Worm (Caenorhabditis elegans): ENCODE measurements around the gene Y67D2.5.

The Y67D2.5 gene

DNA sequence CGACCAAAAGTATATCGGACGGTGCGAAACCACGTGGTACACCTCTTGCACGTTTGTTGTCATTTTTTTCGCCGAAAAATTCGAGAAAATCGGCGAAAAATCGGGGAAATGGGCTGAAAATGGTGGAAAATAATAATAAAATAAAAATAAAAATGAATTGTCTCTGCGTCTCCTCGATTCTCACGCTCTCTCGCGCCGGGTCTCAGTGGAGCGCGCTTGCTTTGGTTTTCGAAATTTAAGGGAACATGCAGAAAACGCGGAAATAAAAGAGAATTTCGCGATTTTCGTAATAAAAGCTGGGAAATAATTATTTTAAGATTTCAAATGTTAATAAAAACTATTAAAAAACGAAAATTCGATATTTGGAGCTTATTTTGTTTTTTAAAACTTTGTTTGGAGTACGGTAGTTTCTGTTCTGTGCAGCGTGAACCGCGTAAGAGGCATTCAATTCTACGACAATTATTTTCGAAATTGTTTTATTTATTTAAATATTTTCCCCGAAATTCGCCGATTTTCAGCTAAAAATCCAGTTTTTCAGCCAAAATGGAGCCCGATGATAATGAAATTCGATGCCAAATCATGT, 44.1 kb downstream of the Y67D2.5 start, which contains the start of the genes ave-1 and M01G5.1:
Gene ave-1, minus strand, starts transcription at position 113 of the 583 bp plus-strand sequence.
Gene M01G5.1, plus strand, starts transcription at position 539 of the 583 bp plus-strand sequence.
- TF ChIP-seq elt-2 (tag; optimal IDR thresholded peaks at IDR 0.05) (no peak), ceh-82 (tag; optimal IDR thresholded peaks at IDR 0.05) (no peak), mdl-1 (tag; optimal IDR thresholded peaks at IDR 0.05) (no peak), nfya-1 (tag; optimal IDR thresholded peaks at IDR 0.05; ENCODE audit: insufficient read depth) (peak; percentile 49), elt-1 (tag; optimal IDR thresholded peaks at IDR 0.05) (no peak), ceh-9 (tag; optimal IDR thresholded peaks at IDR 0.05) (no peak), mml-1 (tag; optimal IDR thresholded peaks at IDR 0.05) (no peak), sea-2 (GFP tag; optimal IDR thresholded peaks at IDR 0.05) (no peak), skn-1 (tag; optimal IDR thresholded peaks at IDR 0.05) (no peak), ztf-11 (tag; optimal IDR thresholded peaks at IDR 0.05) (no peak), nhr-237 (tag; optimal IDR thresholded peaks at IDR 0.05) (no peak), R02D3.7 (tag; optimal IDR thresholded peaks at IDR 0.05) (no peak), hmg-11 (tag; optimal IDR thresholded peaks at IDR 0.05) (peak; percentile 69), ceh-28 (tag; optimal IDR thresholded peaks at IDR 0.05) (no peak), nhr-23 (tag; optimal IDR thresholded peaks at IDR 0.05) (peak; percentile 18), nhr-43 (tag; optimal IDR thresholded peaks at IDR 0.05; ENCODE audit: poor library complexity, severe bottlenecking) (no peak), aly-2 (tag; optimal IDR thresholded peaks at IDR 0.05) (no peak), pha-4 (tag; optimal IDR thresholded peaks at IDR 0.05) (peak; percentile 56), nhr-12 (tag; optimal IDR thresholded peaks at IDR 0.05) (no peak), tbx-2 (tag; optimal IDR thresholded peaks at IDR 0.05) (no peak), lin-15B (tag; optimal IDR thresholded peaks at IDR 0.05) (peak; percentile 75), fos-1 (tag; optimal IDR thresholded peaks at IDR 0.05) (no peak)

DNA sequence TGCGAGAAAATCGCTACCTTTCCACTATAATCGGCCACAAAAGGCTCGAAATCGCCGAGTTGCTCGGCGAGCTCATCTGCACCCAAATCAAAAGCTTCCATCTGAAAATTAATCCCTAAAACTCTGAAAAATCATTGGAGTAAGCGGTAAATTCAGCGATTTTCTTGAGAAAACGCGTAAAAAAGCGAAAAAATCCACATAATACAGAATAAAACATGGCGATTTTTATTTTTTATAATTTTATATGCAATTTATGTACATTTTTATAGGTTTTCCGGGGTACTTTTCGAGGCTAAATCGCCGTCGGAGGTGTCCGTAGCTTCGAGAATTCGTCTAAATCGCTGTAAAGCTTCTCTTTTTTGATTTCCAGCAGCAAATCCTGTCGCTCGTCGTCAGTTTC, 44.8 kb downstream of the Y67D2.5 start, which contains the start of gene Y82E9BR.19:
Gene Y82E9BR.19, minus strand, starts transcription at position 101 of the 400 bp plus-strand sequence.
- TF ChIP-seq jun-1 (tag; optimal IDR thresholded peaks at IDR 0.05): no peak
- TF ChIP-seq ceh-82 (tag; optimal IDR thresholded peaks at IDR 0.05): no peak
- TF ChIP-seq nhr-23 (tag; optimal IDR thresholded peaks at IDR 0.05): no peak
- TF ChIP-seq zag-1 (tag; optimal IDR thresholded peaks at IDR 0.05): no peak
- no peak for TF ChIP-seq unc-39 (tag; optimal IDR thresholded peaks at IDR 0.05)
- TF ChIP-seq hmg-11 (tag; optimal IDR thresholded peaks at IDR 0.05): no peak
- TF ChIP-seq nhr-12 (tag; optimal IDR thresholded peaks at IDR 0.05): no peak
- no peak for TF ChIP-seq fkh-10 (GFP tag; optimal IDR thresholded peaks at IDR 0.05)
- TF ChIP-seq ceh-9 (tag; optimal IDR thresholded peaks at IDR 0.05): no peak
- TF ChIP-seq unc-62 (GFP tag; optimal IDR thresholded peaks at IDR 0.05): no peak
- no peak for TF ChIP-seq elt-3 (tag; optimal IDR thresholded peaks at IDR 0.05)
- no peak for TF ChIP-seq egl-5 (tag; optimal IDR thresholded peaks at IDR 0.05)
- no peak for TF ChIP-seq skn-1 (tag; optimal IDR thresholded peaks at IDR 0.05)
- no peak for TF ChIP-seq ama-1 (optimal IDR thresholded peaks at IDR 0.05)
